Worm (Caenorhabditis elegans) whole organism, young adult: ENCODE measurements around the gene rmd-1.
A peak's percentile ranks its signal among the peaks of the same experiment; 100 is the strongest.

Experiments used
- B0019.2 ChIP-seq: fragments of 200-800 bp; sonication (Bioruptor generic); conservative IDR thresholded peaks from 2 replicates; pipeline ENCODE4 v1.3.6; 2022; ENCODE audit warnings: missing genetic modification reagents, missing genetic modification characterization, missing compliant biosample characterization
- B0336.3 ChIP-seq: fragments of 200-800 bp; sonication (Bioruptor generic); IDR thresholded peaks from 2 replicates; pipeline ENCODE4 v1.3.6; 2022; ENCODE audit warnings: missing genetic modification characterization, missing compliant biosample characterization
- C17E4.6 ChIP-seq: fragments of 200-800 bp; sonication (Bioruptor generic); IDR thresholded peaks from 2 replicates; pipeline ENCODE4 v1.3.6; 2022; ENCODE audit warnings: missing genetic modification reagents, missing genetic modification characterization, missing compliant biosample characterization
- D2030.7 ChIP-seq: fragments of 200-800 bp; sonication (Bioruptor generic); IDR thresholded peaks from 2 replicates; pipeline ENCODE4 v1.3.6; 2022; ENCODE audit warnings: missing genetic modification reagents, missing genetic modification characterization, missing compliant biosample characterization
- F22D6.2 ChIP-seq: sonication (generic microtip); optimal IDR thresholded peaks from 2 replicates; lab custom pipeline; 2016; ENCODE audit warnings: mild to moderate bottlenecking, missing genetic modification characterization, missing compliant biosample characterization
- F52B5.7 ChIP-seq: sonication (generic microtip); optimal IDR thresholded peaks from 2 replicates; lab custom pipeline; 2016; ENCODE audit warnings: mild to moderate bottlenecking, missing genetic modification characterization, missing compliant biosample characterization
- F55B11.4 ChIP-seq: sonication (generic microtip); optimal IDR thresholded peaks from 2 replicates; lab custom pipeline; 2016; ENCODE audit warnings: missing compliant biosample characterization, missing genetic modification characterization, borderline replicate concordance; ENCODE audit not compliant: insufficient read depth
- K11D2.4 ChIP-seq: fragments of 200-800 bp; sonication (Bioruptor generic); IDR thresholded peaks from 2 replicates; pipeline ENCODE4 v1.3.6; 2022; ENCODE audit warnings: missing genetic modification reagents, missing genetic modification characterization, missing compliant biosample characterization
- K12H6.12 ChIP-seq: fragments of 200-800 bp; sonication (Bioruptor generic); optimal IDR thresholded peaks from 2 replicates; lab custom pipeline; 2018; ENCODE audit warnings: mild to moderate bottlenecking, missing genetic modification characterization, missing compliant biosample characterization
- Y53F4B.3 ChIP-seq: fragments of 200-800 bp; sonication (Bioruptor generic); IDR thresholded peaks from 2 replicates; pipeline ENCODE4 v1.3.6; 2022; ENCODE audit warnings: missing genetic modification reagents, missing genetic modification characterization, missing compliant biosample characterization
- Y53G8AR.9 ChIP-seq: fragments of 200-800 bp; sonication (Bioruptor generic); conservative IDR thresholded peaks from 2 replicates; pipeline ENCODE4 v1.3.6; 2022; ENCODE audit warnings: missing genetic modification reagents, missing genetic modification characterization, missing compliant biosample characterization
- Y95B8A.8 ChIP-seq: fragments of 200-800 bp; sonication (Bioruptor generic); IDR thresholded peaks from 2 replicates; pipeline ENCODE4 v1.3.6; 2022; ENCODE audit warnings: missing genetic modification reagents, missing genetic modification characterization, missing compliant biosample characterization
- akir-1 ChIP-seq: fragments of 200-800 bp; sonication (Bioruptor generic); optimal IDR thresholded peaks from 2 replicates; lab custom pipeline; 2018; ENCODE audit warnings: mild to moderate bottlenecking, missing genetic modification characterization, moderate library complexity, missing compliant biosample characterization
- attf-6 ChIP-seq: fragments of 200-800 bp; sonication (Bioruptor generic); IDR thresholded peaks from 2 replicates; pipeline ENCODE4 v1.3.6; 2022; ENCODE audit warnings: missing genetic modification reagents, missing genetic modification characterization, missing compliant biosample characterization
- cebp-2 ChIP-seq: fragments of 200-800 bp; sonication (Bioruptor generic); IDR thresholded peaks from 2 replicates; pipeline ENCODE4 v1.3.6; 2022; ENCODE audit warnings: missing genetic modification characterization, missing compliant biosample characterization
- ceh-100 ChIP-seq: fragments of 200-800 bp; sonication (Bioruptor generic); IDR thresholded peaks from 2 replicates; pipeline ENCODE4 v1.3.6; 2022; ENCODE audit warnings: missing genetic modification reagents, missing genetic modification characterization, missing compliant biosample characterization
- ceh-40 ChIP-seq: fragments of 200-800 bp; sonication (Bioruptor generic); IDR thresholded peaks from 2 replicates; pipeline ENCODE4 v1.3.6; 2022; ENCODE audit warnings: missing genetic modification characterization, missing compliant biosample characterization
- ceh-58 ChIP-seq: fragments of 200-800 bp; sonication (Bioruptor generic); IDR thresholded peaks from 2 replicates; pipeline ENCODE4 v1.3.6; 2022; ENCODE audit warnings: missing genetic modification characterization, missing compliant biosample characterization
- chd-7 ChIP-seq: sonication (generic microtip); optimal IDR thresholded peaks from 2 replicates; lab custom pipeline; 2016; ENCODE audit warnings: mild to moderate bottlenecking, missing genetic modification characterization, moderate library complexity, missing compliant biosample characterization
- ekl-4 ChIP-seq: fragments of 200-800 bp; sonication (Bioruptor generic); IDR thresholded peaks from 2 replicates; pipeline ENCODE4 v1.3.6; 2022; ENCODE audit warnings: missing genetic modification reagents, missing genetic modification characterization, missing compliant biosample characterization
- ets-4 ChIP-seq: fragments of 200-800 bp; sonication (Bioruptor generic); optimal IDR thresholded peaks from 2 replicates; lab custom pipeline; 2018; ENCODE audit warnings: mild to moderate bottlenecking, missing genetic modification characterization, missing compliant biosample characterization
- hmg-1.2 ChIP-seq: fragments of 200-800 bp; sonication (Bioruptor generic); IDR thresholded peaks from 2 replicates; pipeline ENCODE4 v1.3.6; 2022; ENCODE audit warnings: missing genetic modification reagents, missing genetic modification characterization, missing compliant biosample characterization
- hmg-20 ChIP-seq: fragments of 200-800 bp; sonication (Bioruptor generic); IDR thresholded peaks from 2 replicates; pipeline ENCODE4 v1.3.6; 2022; ENCODE audit warnings: missing genetic modification reagents, missing genetic modification characterization, missing compliant biosample characterization
- hrde-1 ChIP-seq: sonication (generic microtip); optimal IDR thresholded peaks from 2 replicates; lab custom pipeline; 2016; ENCODE audit warnings: missing genetic modification characterization, mild to moderate bottlenecking, missing compliant biosample characterization, moderate library complexity, missing genotype, missing genetic modification reagents, borderline replicate concordance
- hsf-1 ChIP-seq: fragments of 200-800 bp; sonication (Bioruptor generic); IDR thresholded peaks from 2 replicates; pipeline ENCODE4 v1.3.6; 2022; ENCODE audit warnings: missing genetic modification reagents, missing genetic modification characterization, missing compliant biosample characterization
- let-526 ChIP-seq: fragments of 200-800 bp; sonication (Bioruptor generic); IDR thresholded peaks from 2 replicates; pipeline ENCODE4 v1.3.6; 2022; ENCODE audit warnings: missing genetic modification reagents, missing genetic modification characterization, missing compliant biosample characterization
- lin-40 ChIP-seq: sonication (generic microtip); optimal IDR thresholded peaks from 2 replicates; lab custom pipeline; 2016; ENCODE audit warnings: missing genetic modification characterization, mild to moderate bottlenecking, missing compliant biosample characterization, missing genotype, missing genetic modification reagents
- lsl-1 ChIP-seq: fragments of 200-800 bp; sonication (Bioruptor generic); optimal IDR thresholded peaks from 2 replicates; lab custom pipeline; 2018; ENCODE audit warnings: mild to moderate bottlenecking, missing genetic modification characterization, moderate library complexity, missing compliant biosample characterization
- lsy-27 ChIP-seq: sonication (generic microtip); optimal IDR thresholded peaks from 2 replicates; lab custom pipeline; 2017; ENCODE audit warnings: missing genetic modification characterization, mild to moderate bottlenecking, missing compliant biosample characterization, antibody characterized with exemption, missing genotype, borderline replicate concordance; ENCODE audit not compliant: insufficient read depth
- madf-6 ChIP-seq: fragments of 200-800 bp; sonication (Bioruptor generic); IDR thresholded peaks from 2 replicates; pipeline ENCODE4 v1.3.6; 2022; ENCODE audit warnings: missing genetic modification reagents, missing genetic modification characterization, missing compliant biosample characterization
- madf-8 ChIP-seq: fragments of 200-800 bp; sonication (Bioruptor generic); conservative IDR thresholded peaks from 2 replicates; pipeline ENCODE4 v1.3.6; 2022; ENCODE audit warnings: missing genetic modification reagents, missing genetic modification characterization, missing compliant biosample characterization
- mcd-1 ChIP-seq: fragments of 200-800 bp; sonication (Bioruptor generic); IDR thresholded peaks from 2 replicates; pipeline ENCODE4 v1.3.6; 2022; ENCODE audit warnings: missing genetic modification reagents, missing genetic modification characterization, missing compliant biosample characterization
- nfya-2 ChIP-seq: fragments of 200-800 bp; sonication (Bioruptor generic); IDR thresholded peaks from 2 replicates; pipeline ENCODE4 v1.3.6; 2022; ENCODE audit warnings: missing genetic modification reagents, missing genetic modification characterization, missing compliant biosample characterization
- nhr-120 ChIP-seq: fragments of 200-800 bp; sonication (Bioruptor generic); IDR thresholded peaks from 2 replicates; pipeline ENCODE4 v1.3.6; 2022; ENCODE audit warnings: missing genetic modification characterization, missing compliant biosample characterization
- nhr-179 ChIP-seq: sonication (generic microtip); optimal IDR thresholded peaks from 2 replicates; lab custom pipeline; 2016; ENCODE audit warnings: mild to moderate bottlenecking, missing genetic modification characterization, missing compliant biosample characterization
- pbrm-1 ChIP-seq: fragments of 200-800 bp; sonication (Bioruptor generic); IDR thresholded peaks from 2 replicates; pipeline ENCODE4 v1.3.6; 2022; ENCODE audit warnings: missing genetic modification reagents, missing genetic modification characterization, missing compliant biosample characterization
- rcor-1 ChIP-seq: fragments of 200-800 bp; sonication (Bioruptor generic); IDR thresholded peaks from 2 replicates; pipeline ENCODE4 v1.3.6; 2022; ENCODE audit warnings: missing genetic modification reagents, missing genetic modification characterization, missing compliant biosample characterization
- snpc-1.3 ChIP-seq: sonication (generic microtip); optimal IDR thresholded peaks from 2 replicates; lab custom pipeline; 2017; ENCODE audit warnings: missing genetic modification characterization, mild to moderate bottlenecking, missing compliant biosample characterization, antibody characterized with exemption, moderate library complexity, missing genotype, missing genetic modification reagents; ENCODE audit not compliant: insufficient read depth
- snpc-3.4 ChIP-seq: sonication (generic microtip); optimal IDR thresholded peaks from 2 replicates; lab custom pipeline; 2017; ENCODE audit warnings: missing genetic modification characterization, mild to moderate bottlenecking, missing compliant biosample characterization, antibody characterized with exemption, moderate library complexity, missing genotype, missing genetic modification reagents
- snpc-4 ChIP-seq, 5 experiments: fragments of 150-350 bp in 1 of 5; sonication (generic microtip) in 4 of 5; optimal IDR thresholded peaks; 2 replicates each; lab custom pipeline; 2014 to 2018; ENCODE audit warnings: missing genetic modification characterization in 5 of 5, missing biosample characterization in 3 of 5, antibody characterized with exemption in 2 of 5, mild to moderate bottlenecking in 2 of 5, missing compliant biosample characterization in 2 of 5, missing genotype in 2 of 5, moderate library complexity in 2 of 5, missing genetic modification reagents in 1 of 5
- somi-1 ChIP-seq: fragments of 200-800 bp; sonication (Bioruptor generic); optimal IDR thresholded peaks from 2 replicates; lab custom pipeline; 2018; ENCODE audit warnings: mild to moderate bottlenecking, missing genetic modification characterization, missing compliant biosample characterization
- tbp1 ChIP-seq: fragments of 200-800 bp; sonication (Bioruptor generic); optimal IDR thresholded peaks from 2 replicates; lab custom pipeline; 2018; ENCODE audit warnings: mild to moderate bottlenecking, missing genetic modification characterization, missing compliant biosample characterization
- ztf-18 ChIP-seq: sonication (generic microtip); optimal IDR thresholded peaks from 2 replicates; lab custom pipeline; 2016; ENCODE audit warnings: missing genotype, mild to moderate bottlenecking, missing genetic modification characterization, missing compliant biosample characterization
- ztf-22 ChIP-seq: fragments of 200-800 bp; sonication (Bioruptor generic); optimal IDR thresholded peaks from 2 replicates; lab custom pipeline; 2018; ENCODE audit warnings: mild to moderate bottlenecking, missing genetic modification characterization, moderate library complexity, missing compliant biosample characterization

The rmd-1 gene

DNA sequence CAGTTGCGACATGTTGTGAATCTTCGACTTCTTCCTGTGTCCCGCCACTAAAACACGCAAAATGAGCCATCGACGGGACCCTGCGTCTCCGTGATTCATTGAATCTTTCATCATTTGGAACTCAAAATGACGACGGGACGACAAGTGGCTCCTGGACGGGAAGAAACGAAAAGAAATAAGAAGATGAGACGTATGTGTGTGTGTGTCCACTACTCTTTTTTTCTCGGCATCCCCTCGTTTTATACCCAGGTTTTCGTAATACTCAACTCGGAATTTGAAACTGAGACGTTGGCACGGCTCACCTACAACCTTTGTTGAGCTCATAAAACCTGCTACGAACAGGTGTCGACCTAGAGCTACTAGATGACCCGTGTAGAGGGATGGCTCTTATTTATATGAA, 14.4 kb upstream of the rmd-1 start:
- TF ChIP-seq cebp-2 (GFP tag; lab: Robert Waterston, UW) (no peak), madf-6 (GFP tag; lab: Robert Waterston, UW) (no peak), F22D6.2 (tag; lab: Kevin White, UChicago) (no peak), ztf-22 (GFP tag; lab: Kevin White, UChicago) (no peak), nfya-2 (GFP tag; lab: Robert Waterston, UW) (no peak), nhr-179 (tag; lab: Kevin White, UChicago) (no peak), hmg-20 (no peak), lin-40 (tag; lab: Kevin White, UChicago) (no peak), snpc-3.4 (no peak)

DNA sequence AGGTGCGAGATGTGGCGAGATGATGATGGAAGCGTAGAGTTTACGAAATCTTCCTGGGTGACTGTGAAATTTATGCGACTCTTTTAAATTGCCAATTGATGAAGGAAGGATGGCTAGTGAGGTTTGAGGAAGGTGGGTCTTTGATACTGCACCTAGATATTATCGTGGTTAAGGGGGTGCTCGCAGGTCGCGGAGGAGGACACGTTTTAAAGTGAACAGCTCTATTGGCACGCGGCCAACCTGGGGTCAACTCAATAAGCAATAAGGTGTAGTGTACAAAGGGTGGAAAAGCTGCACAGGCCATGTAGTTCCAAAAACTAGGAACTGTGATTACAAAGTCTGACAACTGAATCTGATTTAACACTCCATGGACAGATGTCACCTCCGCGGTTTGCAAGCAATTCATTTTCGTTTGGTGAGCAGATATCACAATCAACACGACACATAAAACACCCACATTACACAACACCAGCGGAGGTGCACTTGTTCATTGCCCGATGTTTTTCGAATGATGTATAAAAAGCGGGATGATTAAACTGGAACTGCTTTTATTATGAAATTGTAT, 13.5 kb upstream of the rmd-1 start:
- TF ChIP-seq B0019.2 (no peak), snpc-1.3 (tag; lab: Kevin White, UChicago) (no peak), rcor-1 (GFP tag; lab: Robert Waterston, UW) (peak; percentile 24; the same call in 1 of the 2 replicates), tbp1 (GFP tag; lab: Kevin White, UChicago) (peak; percentile 3), nhr-120 (no peak), F55B11.4 (tag; lab: Kevin White, UChicago) (no peak), ceh-100 (0 out of 2 replicates have a peak, but pooled peaks have one; percentile 11), madf-8 (GFP tag; lab: Robert Waterston, UW) (no peak), Y53F4B.3 (no peak), K12H6.12 (tag; lab: Kevin White, UChicago) (no peak), somi-1 (GFP tag; lab: Kevin White, UChicago) (no peak), pbrm-1 (no peak), lsl-1 (peak; percentile 7), lin-40 (tag; lab: Kevin White, UChicago) (no peak), hsf-1 (GFP tag; lab: Robert Waterston, UW) (peak; percentile 60), D2030.7 (GFP tag; lab: Robert Waterston, UW) (0 out of 2 replicates have a peak, but pooled peaks have one; percentile 29), C17E4.6 (GFP tag; lab: Robert Waterston, UW) (0 out of 2 replicates have a peak, but pooled peaks have one; percentile 12), Y53G8AR.9 (GFP tag; lab: Robert Waterston, UW) (peak; percentile 72; the same call in 1 of the 2 replicates), K11D2.4 (GFP tag; lab: Robert Waterston, UW) (0 out of 2 replicates have a peak, but pooled peaks have one; percentile 27), attf-6 (GFP tag; lab: Robert Waterston, UW) (no peak; the same call in 1 of the 2 replicates), F52B5.7 (tag; lab: Kevin White, UChicago) (peak; percentile 18), ceh-40 (GFP tag; lab: Robert Waterston, UW) (no peak), ceh-58 (GFP tag; lab: Robert Waterston, UW) (0 out of 2 replicates have a peak, but pooled peaks have one; percentile 3), Y95B8A.8 (GFP tag; lab: Robert Waterston, UW) (0 out of 2 replicates have a peak, but pooled peaks have one; percentile 9), B0336.3 (GFP tag; lab: Robert Waterston, UW) (peak; percentile 70), chd-7 (tag; lab: Kevin White, UChicago) (no peak), akir-1 (no peak), snpc-4 (GFP tag; optimal IDR thresholded peaks at IDR 0.05; lab: Kevin White, UChicago) (no peak), snpc-4 (tag; optimal IDR thresholded peaks at IDR 0.05; lab: Kevin White, UChicago) (no peak), lsy-27 (tag; lab: Kevin White, UChicago) (no peak), hrde-1 (tag; lab: Kevin White, UChicago) (peak; percentile 5), mcd-1 (GFP tag; lab: Robert Waterston, UW) (0 out of 2 replicates have a peak, but pooled peaks have one; percentile 17), let-526 (no peak), ets-4 (GFP tag; lab: Kevin White, UChicago) (no peak), ztf-18 (peak; percentile 37), ekl-4 (GFP tag; lab: Robert Waterston, UW) (0 out of 2 replicates have a peak, but pooled peaks have one; percentile 54), hmg-1.2 (peak; percentile 11; the same call in 1 of the 2 replicates)
